Fruit fly (Drosophila melanogaster) whole organism, wandering third instar larva: ENCODE data around the gene Zip71B.

ENCODE experiments used
- Abd-B ChIP-seq: fragments of >200 bp; optimal IDR thresholded peaks from 2 replicates; lab custom pipeline; 2017; ENCODE audit warnings: missing biosample characterization, missing genetic modification characterization
- CG32264 ChIP-seq: fragments of 200-800 bp; sonication (Bioruptor generic); optimal IDR thresholded peaks from 2 replicates; lab custom pipeline; 2016; ENCODE audit warnings: missing biosample characterization, missing genetic modification characterization
- CG9705 ChIP-seq: fragments of 200-800 bp; sonication (Bioruptor generic); optimal IDR thresholded peaks from 2 replicates; lab custom pipeline; 2018; ENCODE audit warnings: missing biosample characterization, mild to moderate bottlenecking, missing genetic modification characterization
- CrebA ChIP-seq: fragments of 200-800 bp; sonication (Bioruptor generic); optimal IDR thresholded peaks from 2 replicates; lab custom pipeline; 2016; ENCODE audit warnings: missing biosample characterization, mild to moderate bottlenecking, missing genetic modification characterization, borderline replicate concordance
- Dif ChIP-seq: fragments of 200-275, 200-300 bp; sonication (Bioruptor generic); optimal IDR thresholded peaks from 2 replicates; lab custom pipeline; 2018; ENCODE audit warnings: missing biosample characterization, missing genetic modification characterization; ENCODE audit not compliant: partially characterized antibody
- GATAd ChIP-seq: sonication (Bioruptor generic); optimal IDR thresholded peaks from 2 replicates; lab custom pipeline; 2016; ENCODE audit warnings: missing biosample characterization, missing genetic modification characterization
- HLH106 ChIP-seq: fragments of 200-800 bp; optimal IDR thresholded peaks from 3 replicates; lab custom pipeline; 2019; ENCODE audit warnings: missing biosample characterization, mild to moderate bottlenecking, missing genetic modification characterization, moderate library complexity
- Hnf4 ChIP-seq: fragments of 200-800 bp; sonication (Bioruptor generic); optimal IDR thresholded peaks from 2 replicates; lab custom pipeline; 2016; ENCODE audit warnings: missing biosample characterization, mild to moderate bottlenecking, missing genetic modification characterization
- Hr78 ChIP-seq: fragments of >200 bp; optimal IDR thresholded peaks from 2 replicates; lab custom pipeline; 2017; ENCODE audit warnings: missing biosample characterization, missing genetic modification characterization
- Hr83 ChIP-seq: fragments of 200-300 bp; sonication (Bioruptor generic); optimal IDR thresholded peaks from 2 replicates; lab custom pipeline; 2016; ENCODE audit warnings: missing biosample characterization, mild to moderate bottlenecking, missing genetic modification characterization, moderate library complexity; ENCODE audit not compliant: poor library complexity, severe bottlenecking
- Jra ChIP-seq: sonication (Bioruptor generic); optimal IDR thresholded peaks from 2 replicates; lab custom pipeline; 2016; ENCODE audit warnings: missing biosample characterization, missing genetic modification characterization
- Mio ChIP-seq: sonication (Bioruptor generic); optimal IDR thresholded peaks from 2 replicates; lab custom pipeline; 2016; ENCODE audit warnings: missing biosample characterization, missing genetic modification characterization
- Myc ChIP-seq: fragments of >200 bp; optimal IDR thresholded peaks from 2 replicates; lab custom pipeline; 2017
- N ChIP-seq: fragments of >200 bp; optimal IDR thresholded peaks from 2 replicates; lab custom pipeline; 2018; ENCODE audit warnings: missing biosample characterization, missing external identifiers, missing genetic modification characterization
- OdsH ChIP-seq: fragments of 200-800 bp; sonication (Bioruptor generic); optimal IDR thresholded peaks from 2 replicates; lab custom pipeline; 2016; ENCODE audit warnings: missing biosample characterization, mild to moderate bottlenecking, missing genetic modification characterization
- Rel ChIP-seq, 2 experiments: fragments of 200-800 bp; sonication (Bioruptor generic) in 1 of 2; optimal IDR thresholded peaks; 2 replicates in 1 of 2; 3 replicates in 1 of 2; lab custom pipeline; 2016 to 2019; ENCODE audit warnings: mild to moderate bottlenecking in 2 of 2, missing biosample characterization in 2 of 2, missing genetic modification characterization in 2 of 2, moderate library complexity in 1 of 2
- Sp1 ChIP-seq: fragments of 200-800 bp; sonication (Bioruptor generic); optimal IDR thresholded peaks from 3 replicates; lab custom pipeline; 2019; ENCODE audit warnings: missing biosample characterization, mild to moderate bottlenecking, missing genetic modification characterization, moderate library complexity
- Vsx2 ChIP-seq: fragments of 200-300, 225-300 bp; sonication (Bioruptor generic); optimal IDR thresholded peaks from 2 replicates; lab custom pipeline; 2018; ENCODE audit warnings: missing biosample characterization, missing genetic modification characterization; ENCODE audit not compliant: partially characterized antibody
- br ChIP-seq: fragments of 200-800 bp; sonication (Bioruptor generic); optimal IDR thresholded peaks from 2 replicates; lab custom pipeline; 2016; ENCODE audit warnings: missing biosample characterization, missing genetic modification characterization
- brk ChIP-seq: fragments of 200-800 bp; sonication (Bioruptor generic); optimal IDR thresholded peaks from 2 replicates; lab custom pipeline; 2016; ENCODE audit warnings: missing biosample characterization, mild to moderate bottlenecking, missing genetic modification characterization
- dl ChIP-seq, 2 experiments: fragments of 175-275, 200-275 bp in 1 of 2; fragments of 200-275 bp in 1 of 2; sonication (Bioruptor generic); optimal IDR thresholded peaks; lab custom pipeline; 2018; ENCODE audit warnings: mild to moderate bottlenecking in 2 of 2, missing biosample characterization in 2 of 2, missing genetic modification characterization in 2 of 2, moderate library complexity in 2 of 2; ENCODE audit not compliant: partially characterized antibody in 2 of 2, insufficient read depth in 1 of 2
- dmrt93B ChIP-seq: fragments of 200-800 bp; sonication (Bioruptor generic); optimal IDR thresholded peaks from 2 replicates; lab custom pipeline; 2018; ENCODE audit warnings: missing biosample characterization, mild to moderate bottlenecking, missing genetic modification characterization
- dsf ChIP-seq: sonication (Bioruptor generic); optimal IDR thresholded peaks from 2 replicates; lab custom pipeline; 2016; ENCODE audit warnings: missing biosample characterization, missing genetic modification characterization, borderline replicate concordance
- ey ChIP-seq: fragments of 200-800 bp; sonication (Bioruptor generic); optimal IDR thresholded peaks from 2 replicates; lab custom pipeline; 2016; ENCODE audit warnings: missing biosample characterization, missing genetic modification characterization
- foxo ChIP-seq, 2 experiments: fragments of 200-800 bp; sonication (Bioruptor generic); optimal IDR thresholded peaks; 2 replicates in 1 of 2; 3 replicates in 1 of 2; lab custom pipeline; 2016 to 2017; ENCODE audit warnings: missing biosample characterization in 2 of 2, missing genetic modification characterization in 2 of 2
- fru ChIP-seq: fragments of 200-800 bp; sonication (Bioruptor generic); optimal IDR thresholded peaks from 3 replicates; lab custom pipeline; 2016; ENCODE audit warnings: missing biosample characterization, mild to moderate bottlenecking, missing genetic modification characterization
- h ChIP-seq: fragments of 200-800 bp; sonication (Bioruptor generic); optimal IDR thresholded peaks from 3 replicates; lab custom pipeline; 2016; ENCODE audit warnings: missing biosample characterization, mild to moderate bottlenecking, missing genetic modification characterization
- jim ChIP-seq: fragments of 175-275, 200-325 bp; sonication (Bioruptor generic); optimal IDR thresholded peaks from 2 replicates; lab custom pipeline; 2016; ENCODE audit warnings: missing biosample characterization, mild to moderate bottlenecking, missing genetic modification characterization
- lola ChIP-seq: fragments of >200 bp; optimal IDR thresholded peaks from 2 replicates; lab custom pipeline; 2017; ENCODE audit warnings: missing biosample characterization, missing genetic modification characterization
- pan ChIP-seq: fragments of >200 bp; optimal IDR thresholded peaks from 2 replicates; lab custom pipeline; 2017
- psq ChIP-seq: fragments of 200-800 bp; sonication (Bioruptor generic); optimal IDR thresholded peaks from 3 replicates; lab custom pipeline; 2017; ENCODE audit warnings: missing biosample characterization, mild to moderate bottlenecking, missing genetic modification characterization, moderate library complexity
- rgr ChIP-seq: fragments of 200-800 bp; sonication (Bioruptor generic); optimal IDR thresholded peaks from 3 replicates; lab custom pipeline; 2016; ENCODE audit warnings: missing biosample characterization, mild to moderate bottlenecking, missing genetic modification characterization
- sage ChIP-seq: fragments of 200-800 bp; sonication (Bioruptor generic); optimal IDR thresholded peaks from 2 replicates; lab custom pipeline; 2016; ENCODE audit warnings: missing biosample characterization, mild to moderate bottlenecking, missing genetic modification characterization
- sv ChIP-seq: fragments of 200-800 bp; sonication (Bioruptor generic); optimal IDR thresholded peaks from 3 replicates; lab custom pipeline; 2016; ENCODE audit warnings: missing biosample characterization, missing genetic modification characterization
- tai ChIP-seq: sonication (Bioruptor generic); optimal IDR thresholded peaks from 2 replicates; lab custom pipeline; 2016; ENCODE audit warnings: missing biosample characterization, missing genetic modification characterization
- usp ChIP-seq: fragments of >200 bp; optimal IDR thresholded peaks from 2 replicates; lab custom pipeline; 2017; ENCODE audit warnings: missing biosample characterization, missing genetic modification characterization
- woc ChIP-seq: sonication (Bioruptor generic); optimal IDR thresholded peaks from 2 replicates; lab custom pipeline; 2016; ENCODE audit warnings: missing biosample characterization, mild to moderate bottlenecking, missing genetic modification characterization

Zip71B gene

DNA sequence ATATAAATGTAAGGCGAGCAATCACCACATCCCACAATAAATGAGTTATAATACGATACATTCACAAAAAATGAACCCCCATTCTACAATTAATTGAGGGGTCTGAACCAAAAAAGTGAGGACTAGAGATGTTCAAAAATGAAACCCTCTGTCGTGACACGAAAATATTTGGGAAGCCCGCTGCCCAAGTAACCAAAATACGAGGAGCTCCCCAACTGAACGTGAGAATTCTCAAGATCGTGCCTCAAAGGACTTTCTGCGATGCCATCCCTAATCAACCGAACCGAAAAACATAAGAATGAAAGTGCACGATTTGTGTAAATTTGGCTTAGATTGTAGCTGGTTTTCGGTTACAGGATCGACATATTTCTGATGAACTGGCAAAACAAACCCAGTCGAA, 17.6 kb upstream of the Zip71B start, which contains the start of gene Ocho:
Ocho (plus strand) TSS at position 336 of the 400 bp plus-strand sequence.
- TF ChIP-seq foxo (GFP tag; optimal IDR thresholded peaks at IDR 0.05; lab: Kevin White, UChicago) (peak in 1 of 2 experiments; percentile 40), sv (GFP tag; lab: Kevin White, UChicago) (no peak), CrebA (GFP tag; lab: Kevin White, UChicago) (no peak), jim (GFP tag; lab: Kevin White, UChicago) (no peak), woc (GFP tag; lab: Kevin White, UChicago) (peak; percentile 36), rgr (GFP tag; lab: Kevin White, UChicago) (peak; percentile 21), fru (GFP tag; lab: Kevin White, UChicago) (peak; percentile 14)

DNA sequence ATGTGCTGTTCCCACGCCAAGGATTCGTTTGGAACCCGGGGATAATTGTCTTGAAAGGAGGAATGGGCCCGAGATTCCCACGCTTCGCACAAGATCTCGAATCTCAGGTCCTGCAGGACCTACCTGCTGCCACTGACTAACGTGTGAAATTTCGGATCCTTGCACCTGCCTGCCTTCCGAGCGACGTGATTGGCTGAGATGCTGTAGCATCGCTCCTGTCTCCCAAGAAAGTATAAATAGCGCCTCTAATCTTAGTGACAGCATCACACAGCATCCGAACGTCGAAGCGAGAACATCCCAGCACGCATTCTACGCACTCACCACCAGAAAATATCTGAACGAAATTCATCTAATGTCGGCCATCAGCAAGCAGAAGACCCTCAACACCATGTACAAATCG, 17.1 kb upstream of the Zip71B start:
- TF ChIP-seq CG9705 (GFP tag; lab: Kevin White, UChicago) (no peak), brk (no peak), lola (GFP tag; lab: Kevin White, UChicago) (no peak), tai (GFP tag; lab: Kevin White, UChicago) (no peak), br (GFP tag; lab: Kevin White, UChicago) (no peak), Hr83 (GFP tag; lab: Kevin White, UChicago) (no peak), Rel (GFP tag; optimal IDR thresholded peaks at IDR 0.05; lab: Kevin White, UChicago) (no peak), Rel (tag; optimal IDR thresholded peaks at IDR 0.05; lab: Kevin White, UChicago) (no peak), Hnf4 (GFP tag; lab: Kevin White, UChicago) (no peak), Mio (GFP tag; lab: Kevin White, UChicago) (no peak), Jra (GFP tag; lab: Kevin White, UChicago) (no peak), HLH106 (tag; lab: Kevin White, UChicago) (no peak), pan (lab: Kevin White, UChicago) (no peak)

DNA sequence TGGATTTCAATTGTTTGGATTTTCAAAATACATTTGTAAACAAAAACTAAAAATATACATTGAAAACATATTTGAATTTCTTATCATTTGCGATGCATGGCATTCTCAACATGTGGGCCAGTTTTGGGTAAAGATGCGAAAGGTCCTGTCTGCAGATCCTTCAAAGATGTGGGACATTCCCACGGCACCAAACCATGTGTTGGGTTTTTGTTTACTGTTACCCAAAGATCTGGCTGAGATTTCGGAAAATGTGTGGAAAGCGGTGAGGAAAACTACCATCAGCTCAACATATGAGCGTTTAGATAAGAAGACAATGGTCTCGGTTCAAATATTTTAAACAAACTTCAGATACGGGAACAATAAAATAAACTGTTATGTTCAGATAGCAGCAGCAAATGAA, 16.1 kb upstream of the Zip71B start:
- TF ChIP-seq Hnf4 (GFP tag; lab: Kevin White, UChicago) (no peak), br (GFP tag; lab: Kevin White, UChicago) (no peak), Dif (no peak), Jra (GFP tag; lab: Kevin White, UChicago) (no peak), Rel (GFP tag; optimal IDR thresholded peaks at IDR 0.05; lab: Kevin White, UChicago) (no peak), Rel (tag; optimal IDR thresholded peaks at IDR 0.05; lab: Kevin White, UChicago) (no peak), jim (GFP tag; lab: Kevin White, UChicago) (no peak), dmrt93B (GFP tag; lab: Kevin White, UChicago) (no peak), lola (GFP tag; lab: Kevin White, UChicago) (no peak)

DNA sequence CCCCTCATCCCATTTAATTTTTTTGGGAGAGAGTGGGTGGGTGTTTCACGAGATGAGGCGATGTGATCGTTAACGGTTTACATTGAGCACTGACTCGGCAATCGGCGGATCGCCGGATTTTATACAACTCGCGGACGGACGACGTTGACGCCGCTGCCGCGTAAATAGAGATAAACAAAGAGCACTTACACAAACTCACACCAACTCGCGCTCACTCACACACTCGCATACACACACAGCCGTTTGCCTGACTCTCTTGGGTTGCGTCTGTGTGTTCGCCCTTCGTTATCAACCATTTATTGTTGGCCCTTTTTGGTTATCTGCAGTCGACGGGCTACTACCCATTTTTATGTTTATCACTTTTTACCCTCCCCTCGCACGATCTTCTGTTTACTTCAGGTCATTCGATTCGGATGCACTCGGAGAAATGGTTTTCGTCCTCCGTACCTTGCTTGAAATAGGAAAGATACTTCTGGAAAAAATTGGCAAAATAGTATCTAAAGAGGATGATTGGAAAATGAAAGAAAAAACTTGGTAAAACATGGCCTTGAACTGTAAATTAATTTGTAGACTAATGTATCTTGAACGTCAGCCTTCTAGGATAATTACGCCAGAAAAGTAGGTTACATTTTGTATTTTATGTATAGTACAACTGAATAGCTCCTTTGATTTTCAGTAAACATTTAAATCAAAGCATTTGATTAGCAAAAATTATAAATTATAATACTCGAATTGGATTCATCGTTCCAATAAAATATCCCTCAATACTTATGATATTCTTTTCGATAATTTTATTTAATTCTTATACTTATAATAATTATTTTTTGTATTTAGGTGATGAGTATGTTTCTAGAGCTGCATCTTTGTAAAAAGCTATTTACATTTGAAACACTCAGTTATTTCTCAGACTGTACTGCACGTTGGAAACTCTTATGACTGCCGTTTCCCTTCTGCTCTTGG, 14.3 kb upstream of the Zip71B start:
- no peak for TF ChIP-seq Hr78 (GFP tag; lab: Kevin White, UChicago)
- peak; percentile 80 for TF ChIP-seq psq (GFP tag; lab: Kevin White, UChicago)
- TF ChIP-seq pan (lab: Kevin White, UChicago), result no peak
- no peak for TF ChIP-seq sv (GFP tag; lab: Kevin White, UChicago)
- TF ChIP-seq OdsH (GFP tag; lab: Kevin White, UChicago), result no peak
- no peak for TF ChIP-seq CG9705 (GFP tag; lab: Kevin White, UChicago)
- peak; percentile 12 for TF ChIP-seq tai (GFP tag; lab: Kevin White, UChicago)
- no peak for TF ChIP-seq Jra (GFP tag; lab: Kevin White, UChicago)
- no peak for TF ChIP-seq jim (GFP tag; lab: Kevin White, UChicago)
- no peak for TF ChIP-seq brk
- no peak for TF ChIP-seq Dif
- TF ChIP-seq HLH106 (tag; lab: Kevin White, UChicago), result peak; percentile 50
- no peak for TF ChIP-seq dl (GFP tag; optimal IDR thresholded peaks at IDR 0.05; lab: Kevin White, UChicago; ENCODE audit: insufficient read depth in 1 of 2, partially characterized antibody in 2 of 2)
- TF ChIP-seq GATAd (GFP tag; lab: Kevin White, UChicago), result peak; percentile 17
- no peak for TF ChIP-seq Mio (GFP tag; lab: Kevin White, UChicago)
- TF ChIP-seq lola (GFP tag; lab: Kevin White, UChicago), result no peak
- peak; percentile 58 for TF ChIP-seq Sp1 (GFP tag; lab: Kevin White, UChicago)
- peak; percentile 76 for TF ChIP-seq fru (GFP tag; lab: Kevin White, UChicago)
- TF ChIP-seq CG32264 (GFP tag; lab: Kevin White, UChicago), result no peak
- TF ChIP-seq br (GFP tag; lab: Kevin White, UChicago), result no peak
- peak; percentile 17 for TF ChIP-seq h (GFP tag; lab: Kevin White, UChicago)
- TF ChIP-seq usp (GFP tag; lab: Kevin White, UChicago), result no peak
- no peak for TF ChIP-seq Hr83 (GFP tag; lab: Kevin White, UChicago)
- no peak for TF ChIP-seq N (GFP tag; lab: Kevin White, UChicago)
- no peak for TF ChIP-seq Myc (lab: Kevin White, UChicago)
- no peak for TF ChIP-seq Abd-B
- no peak for TF ChIP-seq Rel (GFP tag; optimal IDR thresholded peaks at IDR 0.05; lab: Kevin White, UChicago)
- no peak for TF ChIP-seq Rel (tag; optimal IDR thresholded peaks at IDR 0.05; lab: Kevin White, UChicago)
- no peak for TF ChIP-seq sage (GFP tag; lab: Kevin White, UChicago)
- TF ChIP-seq ey (GFP tag; lab: Kevin White, UChicago), result peak; percentile 28
- TF ChIP-seq woc (GFP tag; lab: Kevin White, UChicago), result peak; percentile 29
- TF ChIP-seq dmrt93B (GFP tag; lab: Kevin White, UChicago), result peak; percentile 40
- TF ChIP-seq dsf, result no peak
- no peak for TF ChIP-seq Vsx2 (GFP tag; lab: Kevin White, UChicago)
